Fruit fly (Drosophila melanogaster) whole organism, prepupa: ENCODE data around the gene CG42263.

Source experiments
- CG10631 ChIP-seq: fragments of 200-800 bp; sonication (Bioruptor generic); optimal IDR thresholded peaks from 2 replicates; lab custom pipeline; 2016; ENCODE audit warnings: missing biosample characterization, missing genetic modification characterization
- CG11902 ChIP-seq: fragments of 200-800 bp; sonication (Bioruptor generic); optimal IDR thresholded peaks from 3 replicates; lab custom pipeline; 2016; ENCODE audit warnings: missing biosample characterization, missing genetic modification characterization
- CG16779 ChIP-seq: fragments of 200-800 bp; sonication (Bioruptor generic); optimal IDR thresholded peaks from 3 replicates; lab custom pipeline; 2017; ENCODE audit warnings: missing biosample characterization, mild to moderate bottlenecking, missing genetic modification characterization
- CG8119 ChIP-seq: fragments of 200-800 bp; sonication (Bioruptor generic); IDR thresholded peaks from 3 replicates; pipeline ENCODE4 v1.3.6; 2022; ENCODE audit warnings: missing biosample characterization, missing genetic modification characterization
- Eip75B ChIP-seq: fragments of 200-800 bp; sonication (Bioruptor generic); optimal IDR thresholded peaks from 3 replicates; lab custom pipeline; 2016; ENCODE audit warnings: missing biosample characterization, missing genetic modification characterization
- Hr4 ChIP-seq: fragments of 200-800 bp; sonication (Bioruptor generic); optimal IDR thresholded peaks from 3 replicates; lab custom pipeline; 2016; ENCODE audit warnings: missing biosample characterization, missing genetic modification characterization

DNA sequence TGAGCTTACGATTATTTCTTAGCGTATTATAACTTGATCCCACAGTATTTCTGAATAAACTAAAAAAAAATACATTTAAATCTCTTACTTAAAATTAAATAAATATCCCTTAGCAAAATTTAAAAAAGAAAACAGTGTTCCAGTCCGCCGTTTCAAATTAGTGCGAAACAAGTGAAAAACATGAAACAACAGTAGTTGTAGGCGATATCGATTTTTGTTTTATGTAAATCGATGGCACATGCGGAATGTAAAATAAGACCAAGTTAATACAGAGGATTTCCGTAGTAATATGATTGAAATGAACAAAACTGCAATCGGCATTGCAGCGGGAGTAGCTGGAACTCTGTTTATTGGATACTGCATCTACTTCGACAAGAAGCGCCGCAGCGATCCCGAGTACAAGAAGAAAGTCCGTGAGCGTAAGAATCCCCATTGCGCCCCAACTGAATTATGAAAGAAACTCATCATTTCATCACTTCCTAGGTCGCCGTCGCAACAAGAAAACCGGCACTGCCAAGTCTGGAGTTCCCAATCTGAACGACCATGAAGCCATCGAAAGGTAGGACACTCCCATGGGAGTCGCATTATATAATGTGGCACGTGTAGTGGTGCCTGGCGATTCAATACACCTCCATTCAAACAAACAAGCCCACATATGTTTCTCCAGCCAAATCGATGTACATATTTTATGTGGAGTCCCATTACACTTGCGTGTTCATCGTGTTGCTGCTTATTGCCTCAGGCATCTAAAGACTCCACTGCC lies 45.5 kb upstream of the CG42263 start:
- TF ChIP-seq CG11902 (no peak), CG16779 (tag; lab: Kevin White, UChicago) (no peak), Eip75B (GFP tag; lab: Kevin White, UChicago) (no peak), CG8119 (GFP tag; lab: Robert Waterston, UW) (no peak), Hr4 (no peak), CG10631 (GFP tag; lab: Kevin White, UChicago) (no peak)
